Worm (Caenorhabditis elegans) whole organism, late embryonic: Measurements from ENCODE around the gene T07H3.8.

ENCODE experiments used
- C08G9.2 ChIP-seq: sonication (generic microtip); optimal IDR thresholded peaks from 2 replicates; lab custom pipeline; 2016; ENCODE audit warnings: mild to moderate bottlenecking, missing genetic modification characterization, moderate library complexity, missing compliant biosample characterization
- K09A11.1 ChIP-seq: sonication (generic microtip); optimal IDR thresholded peaks from 2 replicates; lab custom pipeline; 2017; ENCODE audit warnings: antibody characterized with exemption, mild to moderate bottlenecking, missing genetic modification characterization, missing compliant biosample characterization; ENCODE audit not compliant: insufficient read depth
- Y22D7AL.16 ChIP-seq: sonication (generic microtip); optimal IDR thresholded peaks from 2 replicates; lab custom pipeline; 2016; ENCODE audit warnings: missing genetic modification characterization, missing compliant biosample characterization
- ceh-14 ChIP-seq: sonication (generic microtip); optimal IDR thresholded peaks from 2 replicates; lab custom pipeline; 2016; ENCODE audit warnings: missing genotype, missing genetic modification characterization, missing compliant biosample characterization
- ceh-19 ChIP-seq: fragments of 200-800 bp; sonication (Bioruptor generic); optimal IDR thresholded peaks from 2 replicates; lab custom pipeline; 2018; ENCODE audit warnings: mild to moderate bottlenecking, missing genetic modification characterization, missing compliant biosample characterization
- ceh-22 ChIP-seq: sonication (generic microtip); optimal IDR thresholded peaks from 2 replicates; lab custom pipeline; 2017; ENCODE audit warnings: missing biosample characterization, missing genetic modification characterization
- ceh-30 ChIP-seq: fragments of 150-350 bp; optimal IDR thresholded peaks from 2 replicates; lab custom pipeline; 2014; ENCODE audit warnings: missing biosample characterization, missing genetic modification characterization
- ceh-34 ChIP-seq: sonication (generic microtip); optimal IDR thresholded peaks from 2 replicates; lab custom pipeline; 2016; ENCODE audit warnings: mild to moderate bottlenecking, missing genetic modification characterization, missing compliant biosample characterization
- ceh-45 ChIP-seq: fragments of 200-800 bp; sonication (Bioruptor generic); IDR thresholded peaks from 2 replicates; pipeline ENCODE4 v1.3.6; 2022; ENCODE audit warnings: missing genetic modification reagents, missing genetic modification characterization, missing compliant biosample characterization
- ceh-48 ChIP-seq: sonication (generic microtip); optimal IDR thresholded peaks from 2 replicates; lab custom pipeline; 2016; ENCODE audit warnings: missing genetic modification characterization, inconsistent platforms, missing compliant biosample characterization
- ceh-6 ChIP-seq: fragments of 200-800 bp; sonication (Bioruptor generic); optimal IDR thresholded peaks from 2 replicates; lab custom pipeline; 2018; ENCODE audit warnings: mild to moderate bottlenecking, missing genetic modification characterization, missing compliant biosample characterization
- ceh-9 ChIP-seq: sonication (generic microtip); optimal IDR thresholded peaks from 2 replicates; lab custom pipeline; 2016; ENCODE audit warnings: mild to moderate bottlenecking, missing genetic modification characterization, inconsistent platforms, missing compliant biosample characterization
- dmd-4 ChIP-seq: sonication (generic microtip); optimal IDR thresholded peaks from 2 replicates; lab custom pipeline; 2016; ENCODE audit warnings: borderline replicate concordance, missing genetic modification characterization, missing compliant biosample characterization
- dve-1 ChIP-seq: sonication (generic microtip); optimal IDR thresholded peaks from 2 replicates; lab custom pipeline; 2017; ENCODE audit warnings: antibody characterized with exemption, mild to moderate bottlenecking, missing genetic modification characterization, missing compliant biosample characterization
- elt-2 ChIP-seq: sonication (generic microtip); optimal IDR thresholded peaks from 2 replicates; lab custom pipeline; 2016; ENCODE audit warnings: missing genetic modification reagents, missing genetic modification characterization, missing compliant biosample characterization
- eyg-1 ChIP-seq: sonication (generic microtip); optimal IDR thresholded peaks from 2 replicates; lab custom pipeline; 2016; ENCODE audit warnings: missing genotype, missing genetic modification characterization, missing compliant biosample characterization
- hlh-15 ChIP-seq: sonication (generic microtip); optimal IDR thresholded peaks from 2 replicates; lab custom pipeline; 2016; ENCODE audit warnings: missing genetic modification characterization, missing compliant biosample characterization
- hlh-30 ChIP-seq: sonication (generic microtip); optimal IDR thresholded peaks from 2 replicates; lab custom pipeline; 2017; ENCODE audit warnings: antibody characterized with exemption, missing genetic modification characterization, missing compliant biosample characterization; ENCODE audit not compliant: insufficient read depth
- hlh-8 ChIP-seq: sonication (generic microtip); optimal IDR thresholded peaks from 2 replicates; lab custom pipeline; 2016; ENCODE audit warnings: missing genotype, missing genetic modification characterization, missing compliant biosample characterization
- nfya-1 ChIP-seq: sonication (generic microtip); optimal IDR thresholded peaks from 2 replicates; lab custom pipeline; 2017; ENCODE audit warnings: missing genetic modification characterization, mild to moderate bottlenecking, missing compliant biosample characterization, antibody characterized with exemption, moderate library complexity
- nhr-232 ChIP-seq: sonication (generic microtip); optimal IDR thresholded peaks from 2 replicates; lab custom pipeline; 2016; ENCODE audit warnings: missing genetic modification characterization, missing compliant biosample characterization
- npax-4 ChIP-seq: sonication (generic microtip); optimal IDR thresholded peaks from 2 replicates; lab custom pipeline; 2016; ENCODE audit warnings: missing genetic modification characterization, missing compliant biosample characterization
- odd-2 ChIP-seq: sonication (generic microtip); optimal IDR thresholded peaks from 2 replicates; lab custom pipeline; 2017; ENCODE audit warnings: antibody characterized with exemption, mild to moderate bottlenecking, missing genetic modification characterization, missing compliant biosample characterization
- pha-2 ChIP-seq: sonication (generic microtip); optimal IDR thresholded peaks from 2 replicates; lab custom pipeline; 2017; ENCODE audit warnings: mild to moderate bottlenecking, missing genetic modification characterization, missing compliant biosample characterization
- pha-4 ChIP-seq: fragments of 150-350 bp; optimal IDR thresholded peaks from 2 replicates; lab custom pipeline; 2018; ENCODE audit warnings: missing biosample characterization, missing genetic modification reagents, missing genetic modification characterization
- rnt-1 ChIP-seq: sonication (generic microtip); optimal IDR thresholded peaks from 2 replicates; lab custom pipeline; 2016; ENCODE audit warnings: missing genetic modification characterization, missing compliant biosample characterization
- sdc-2 ChIP-seq: sonication (generic microtip); optimal IDR thresholded peaks from 2 replicates; lab custom pipeline; 2016; ENCODE audit warnings: missing genotype, missing genetic modification characterization, missing compliant biosample characterization
- tbx-2 ChIP-seq: sonication (generic microtip); optimal IDR thresholded peaks from 2 replicates; lab custom pipeline; 2016; ENCODE audit warnings: missing genetic modification characterization, missing compliant biosample characterization
- tbx-7 ChIP-seq: sonication (generic microtip); optimal IDR thresholded peaks from 2 replicates; lab custom pipeline; 2016; ENCODE audit warnings: missing genotype, missing genetic modification characterization, missing compliant biosample characterization
- ttx-3 ChIP-seq: sonication (generic microtip); optimal IDR thresholded peaks from 2 replicates; lab custom pipeline; 2016; ENCODE audit warnings: missing genetic modification reagents, missing genetic modification characterization, missing compliant biosample characterization
- unc-3 ChIP-seq, 2 experiments: fragments of 200-800 bp in 1 of 2; sonication (Bioruptor generic) in 1 of 2; sonication (generic microtip) in 1 of 2; conservative IDR thresholded peaks in 1 of 2; optimal IDR thresholded peaks in 1 of 2; 2 replicates each; pipeline versions ENCODE4 v1.3.6 to Lab custom; 2016 to 2022; ENCODE audit warnings: missing compliant biosample characterization in 2 of 2, missing genetic modification characterization in 2 of 2, missing genetic modification reagents in 1 of 2
- unc-86 ChIP-seq: sonication (generic microtip); optimal IDR thresholded peaks from 2 replicates; lab custom pipeline; 2016; ENCODE audit warnings: missing genetic modification characterization, missing compliant biosample characterization
- zip-5 ChIP-seq: sonication (generic microtip); optimal IDR thresholded peaks from 2 replicates; lab custom pipeline; 2016; ENCODE audit warnings: missing genetic modification characterization, missing compliant biosample characterization
- ztf-16 ChIP-seq: sonication (generic microtip); optimal IDR thresholded peaks from 2 replicates; lab custom pipeline; 2017; ENCODE audit warnings: missing genetic modification characterization, missing compliant biosample characterization

Gene T07H3.8

ce11 chrII:1584140-1584539, 2.3 kb upstream of the T07H3.8 start, which contains the start of gene clec-21:
Gene clec-21, minus strand, starts transcription at chrII:1584240.
- TF ChIP-seq ceh-22 (tag; lab: Kevin White, UChicago) (no peak), ceh-34 (tag; lab: Kevin White, UChicago) (no peak), dmd-4 (tag; lab: Kevin White, UChicago) (no peak), K09A11.1 (tag; lab: Kevin White, UChicago) (no peak), tbx-7 (tag; lab: Kevin White, UChicago) (no peak), hlh-8 (tag; lab: Kevin White, UChicago) (no peak), tbx-2 (tag; lab: Kevin White, UChicago) (no peak), odd-2 (no peak), ztf-16 (tag; lab: Kevin White, UChicago) (no peak), unc-86 (tag; lab: Kevin White, UChicago) (no peak), hlh-15 (tag; lab: Kevin White, UChicago) (no peak), pha-2 (tag; lab: Kevin White, UChicago) (no peak), Y22D7AL.16 (no peak), ceh-9 (tag; lab: Kevin White, UChicago) (no peak), ceh-48 (tag; lab: Kevin White, UChicago) (no peak), zip-5 (tag; lab: Kevin White, UChicago) (no peak), nfya-1 (tag; lab: Kevin White, UChicago) (no peak)

- no peak for TF ChIP-seq eyg-1
- no peak for TF ChIP-seq ceh-6 (GFP tag; lab: Kevin White, UChicago)
- no peak for TF ChIP-seq ztf-16 (tag; lab: Kevin White, UChicago)
- TF ChIP-seq elt-2 (tag; lab: Kevin White, UChicago), result no peak
- no peak for TF ChIP-seq sdc-2
- TF ChIP-seq tbx-7 (tag; lab: Kevin White, UChicago), result no peak
- TF ChIP-seq nhr-232, result no peak
- TF ChIP-seq pha-4 (tag; lab: Kevin White, UChicago), result no peak
- no peak for TF ChIP-seq C08G9.2
- TF ChIP-seq ceh-48 (tag; lab: Kevin White, UChicago), result no peak
- TF ChIP-seq ceh-19 (GFP tag; lab: Kevin White, UChicago), result no peak
- TF ChIP-seq hlh-30 (tag; lab: Kevin White, UChicago), result no peak
- no peak for TF ChIP-seq npax-4 (tag; lab: Kevin White, UChicago)
- no peak for TF ChIP-seq ceh-14
- no peak for TF ChIP-seq rnt-1
- no peak for TF ChIP-seq dmd-4 (tag; lab: Kevin White, UChicago)
- no peak for TF ChIP-seq ceh-30 (tag; lab: Kevin White, UChicago)
- TF ChIP-seq ceh-45 (GFP tag; lab: Robert Waterston, UW), result no peak
These were observed 3.4 kb downstream of the T07H3.8 start, which contains the start of gene T07H3.7 for ce11 chrII:1589845-1590244. Gene T07H3.7, minus strand, starts transcription at chrII:1589945.

- TF ChIP-seq ceh-22 (tag; lab: Kevin White, UChicago), result no peak
- no peak for TF ChIP-seq sdc-2
- no peak for TF ChIP-seq unc-3 (GFP tag; conservative IDR thresholded peaks at IDR 0.05; lab: Robert Waterston, UW)
- no peak for TF ChIP-seq unc-3 (tag; optimal IDR thresholded peaks at IDR 0.05; lab: Kevin White, UChicago)
- no peak for TF ChIP-seq dve-1 (tag; lab: Kevin White, UChicago)
- no peak for TF ChIP-seq npax-4 (tag; lab: Kevin White, UChicago)
- TF ChIP-seq zip-5 (tag; lab: Kevin White, UChicago), result no peak
- no peak for TF ChIP-seq pha-4 (tag; lab: Kevin White, UChicago)
- no peak for TF ChIP-seq ttx-3 (tag; lab: Kevin White, UChicago)
- TF ChIP-seq nfya-1 (tag; lab: Kevin White, UChicago), result no peak
These were observed 8.7 kb downstream of the T07H3.8 start, which contains the start of gene clec-20 for ce11 chrII:1595137-1595536. Gene clec-20, minus strand, starts transcription at chrII:1595237.
